Worm (Caenorhabditis elegans) whole organism, L4 larva: ENCODE data around the gene B0310.2.

Experiments
- D1046.2 ChIP-seq: fragments of 200-800 bp; sonication (Bioruptor generic); IDR thresholded peaks from 2 replicates; pipeline ENCODE4 v1.3.6; 2022; ENCODE audit warnings: missing genetic modification characterization, missing compliant biosample characterization
- F37D6.2 ChIP-seq: sonication (generic microtip); optimal IDR thresholded peaks from 2 replicates; lab custom pipeline; 2016; ENCODE audit warnings: mild to moderate bottlenecking, missing genetic modification characterization, missing compliant biosample characterization
- ZK337.2 ChIP-seq: fragments of 200-800 bp; sonication (Bioruptor generic); IDR thresholded peaks from 2 replicates; pipeline ENCODE4 v1.3.6; 2022; ENCODE audit warnings: missing genetic modification reagents, missing genetic modification characterization, missing compliant biosample characterization
- ZK546.5 ChIP-seq, 2 experiments: sonication (generic microtip); optimal IDR thresholded peaks; 2 replicates each; lab custom pipeline; 2017; ENCODE audit warnings: missing biosample characterization in 2 of 2, missing genetic modification characterization in 2 of 2
- aha-1 ChIP-seq: fragments of 150-350 bp; peaks from one replicate; lab custom pipeline; 2014; ENCODE audit warnings: missing biosample characterization, missing genetic modification characterization
- aly-2 ChIP-seq: sonication (generic microtip); optimal IDR thresholded peaks from 2 replicates; lab custom pipeline; 2018; ENCODE audit warnings: missing biosample characterization, missing genetic modification characterization
- ceh-28 ChIP-seq: fragments of 150-350 bp; optimal IDR thresholded peaks from 2 replicates; lab custom pipeline; 2014; ENCODE audit warnings: missing biosample characterization, missing genetic modification reagents, missing genetic modification characterization
- ceh-44 ChIP-seq: fragments of 200-800 bp; sonication (Bioruptor generic); IDR thresholded peaks from 2 replicates; pipeline ENCODE4 v1.3.6; 2022; ENCODE audit warnings: missing genetic modification reagents, missing genetic modification characterization, missing compliant biosample characterization
- cey-2 ChIP-seq: sonication (generic microtip); optimal IDR thresholded peaks from 3 replicates; lab custom pipeline; 2017; ENCODE audit warnings: missing genetic modification characterization, mild to moderate bottlenecking, missing compliant biosample characterization, antibody characterized with exemption, borderline replicate concordance; ENCODE audit not compliant: insufficient read depth
- daf-16 ChIP-seq, 3 experiments: sonication (generic microtip); optimal IDR thresholded peaks; 2 replicates each; lab custom pipeline; 2016 to 2017; ENCODE audit warnings: missing genetic modification characterization in 3 of 3, missing genetic modification reagents in 3 of 3, mild to moderate bottlenecking in 2 of 3, missing compliant biosample characterization in 2 of 3, missing biosample characterization in 1 of 3, moderate library complexity in 1 of 3
- dmd-8 ChIP-seq: fragments of 200-800 bp; sonication (Bioruptor generic); IDR thresholded peaks from 2 replicates; pipeline ENCODE4 v1.3.6; 2022; ENCODE audit warnings: missing genetic modification characterization, missing compliant biosample characterization
- dmd-9 ChIP-seq: fragments of 200-800 bp; sonication (Bioruptor generic); IDR thresholded peaks from 2 replicates; pipeline ENCODE4 v1.3.6; 2022; ENCODE audit warnings: missing genetic modification reagents, missing genetic modification characterization, missing compliant biosample characterization
- dpl-1 ChIP-seq: fragments of 150-350 bp; optimal IDR thresholded peaks from 2 replicates; lab custom pipeline; 2014; ENCODE audit warnings: missing biosample characterization, missing genetic modification reagents, missing genetic modification characterization
- duxl-1 ChIP-seq: sonication (generic microtip); optimal IDR thresholded peaks from 2 replicates; lab custom pipeline; 2016; ENCODE audit warnings: mild to moderate bottlenecking, missing genetic modification characterization, moderate library complexity, missing compliant biosample characterization; ENCODE audit not compliant: poor library complexity
- egl-43 ChIP-seq: fragments of 200-800 bp; sonication (Bioruptor generic); IDR thresholded peaks from 2 replicates; pipeline ENCODE4 v1.3.6; 2022; ENCODE audit warnings: missing genetic modification reagents, missing genetic modification characterization, missing compliant biosample characterization
- fkh-10 ChIP-seq: fragments of 150-350 bp; optimal IDR thresholded peaks from 2 replicates; lab custom pipeline; 2014; ENCODE audit warnings: missing biosample characterization, missing genetic modification reagents, missing genetic modification characterization
- fos-1 ChIP-seq: fragments of 150-350 bp; optimal IDR thresholded peaks from 2 replicates; lab custom pipeline; 2014; ENCODE audit warnings: missing biosample characterization, missing genetic modification characterization
- gei-8 ChIP-seq: fragments of 200-800 bp; sonication (Bioruptor generic); optimal IDR thresholded peaks from 2 replicates; lab custom pipeline; 2018; ENCODE audit warnings: mild to moderate bottlenecking, missing genetic modification characterization, missing compliant biosample characterization
- hlh-11 ChIP-seq: fragments of 200-800 bp; sonication (Bioruptor generic); optimal IDR thresholded peaks from 2 replicates; lab custom pipeline; 2018; ENCODE audit warnings: mild to moderate bottlenecking, missing genetic modification characterization, missing compliant biosample characterization
- hlh-30 ChIP-seq: sonication (generic microtip); optimal IDR thresholded peaks from 2 replicates; lab custom pipeline; 2017; ENCODE audit warnings: antibody characterized with exemption, mild to moderate bottlenecking, missing genetic modification characterization, missing compliant biosample characterization; ENCODE audit not compliant: insufficient read depth
- jun-1 ChIP-seq: fragments of 150-350 bp; optimal IDR thresholded peaks from 2 replicates; lab custom pipeline; 2014; ENCODE audit warnings: missing biosample characterization, missing genetic modification reagents, missing genetic modification characterization
- lin-29 ChIP-seq: fragments of 200-800 bp; sonication (Bioruptor generic); IDR thresholded peaks from 2 replicates; pipeline ENCODE4 v1.3.6; 2022; ENCODE audit warnings: missing genetic modification reagents, missing genetic modification characterization, missing compliant biosample characterization
- lsy-2 ChIP-seq, 2 experiments: fragments of 150-350 bp in 1 of 2; sonication (generic microtip) in 1 of 2; optimal IDR thresholded peaks; 2 replicates each; lab custom pipeline; 2014 to 2017; ENCODE audit warnings: missing biosample characterization in 2 of 2, missing genetic modification characterization in 2 of 2
- mdl-1 ChIP-seq, 2 experiments: fragments of 150-350 bp in 1 of 2; sonication (generic microtip) in 1 of 2; optimal IDR thresholded peaks; 2 replicates each; lab custom pipeline; 2014 to 2017; ENCODE audit warnings: missing biosample characterization in 2 of 2, missing genetic modification characterization in 2 of 2
- mes-2 ChIP-seq: sonication (generic microtip); optimal IDR thresholded peaks from 2 replicates; lab custom pipeline; 2016; ENCODE audit warnings: missing genotype, mild to moderate bottlenecking, missing genetic modification characterization, missing compliant biosample characterization; ENCODE audit not compliant: poor library complexity, severe bottlenecking
- nhr-11 ChIP-seq: fragments of 150-350 bp; optimal IDR thresholded peaks from 2 replicates; lab custom pipeline; 2014; ENCODE audit warnings: missing biosample characterization, missing genetic modification characterization
- nhr-111 ChIP-seq: fragments of 200-800 bp; sonication (Bioruptor generic); optimal IDR thresholded peaks from 2 replicates; lab custom pipeline; 2018; ENCODE audit warnings: mild to moderate bottlenecking, missing genetic modification characterization, missing compliant biosample characterization
- nhr-237 ChIP-seq: sonication (generic microtip); optimal IDR thresholded peaks from 2 replicates; lab custom pipeline; 2017; ENCODE audit warnings: missing biosample characterization, missing genetic modification characterization
- nhr-28 ChIP-seq: fragments of 150-350 bp; optimal IDR thresholded peaks from 2 replicates; lab custom pipeline; 2014; ENCODE audit warnings: missing biosample characterization, missing genetic modification characterization
- nhr-48 ChIP-seq: sonication (generic microtip); optimal IDR thresholded peaks from 2 replicates; lab custom pipeline; 2016; ENCODE audit warnings: mild to moderate bottlenecking, missing genetic modification characterization, missing compliant biosample characterization
- nhr-6 ChIP-seq: fragments of 150-350 bp; optimal IDR thresholded peaks from 2 replicates; lab custom pipeline; 2014; ENCODE audit warnings: missing biosample characterization, missing genetic modification characterization
- nhr-76 ChIP-seq: fragments of 150-350 bp; optimal IDR thresholded peaks from 2 replicates; lab custom pipeline; 2014; ENCODE audit warnings: missing biosample characterization, missing genetic modification characterization
- pha-4 ChIP-seq, 2 experiments: fragments of 150-350 bp in 1 of 2; fragments of 200-800 bp in 1 of 2; sonication (Bioruptor generic) in 1 of 2; IDR thresholded peaks in 1 of 2; optimal IDR thresholded peaks in 1 of 2; 2 replicates each; pipeline versions ENCODE4 v1.3.6 to Lab custom; 2014 to 2022; ENCODE audit warnings: missing genetic modification characterization in 2 of 2, missing genetic modification reagents in 2 of 2, missing biosample characterization in 1 of 2, missing compliant biosample characterization in 1 of 2
- pqm-1 ChIP-seq: sonication (generic microtip); optimal IDR thresholded peaks from 2 replicates; lab custom pipeline; 2017; ENCODE audit warnings: missing biosample characterization, missing genetic modification characterization
- rbr-2 ChIP-seq: sonication (generic microtip); optimal IDR thresholded peaks from 2 replicates; lab custom pipeline; 2016; ENCODE audit warnings: missing genotype, missing genetic modification characterization, missing compliant biosample characterization
- set-16 ChIP-seq: fragments of 200-800 bp; sonication (Bioruptor generic); IDR thresholded peaks from 2 replicates; pipeline ENCODE4 v1.3.6; 2022; ENCODE audit warnings: missing genetic modification reagents, missing genetic modification characterization, missing compliant biosample characterization
- snpc-1.2 ChIP-seq: fragments of 200-800 bp; sonication (Bioruptor generic); IDR thresholded peaks from 2 replicates; pipeline ENCODE4 v1.3.6; 2022; ENCODE audit warnings: missing genetic modification reagents, missing genetic modification characterization, missing compliant biosample characterization
- spr-3 ChIP-seq: fragments of 200-800 bp; sonication (Bioruptor generic); optimal IDR thresholded peaks from 2 replicates; lab custom pipeline; 2018; ENCODE audit warnings: mild to moderate bottlenecking, missing genetic modification characterization, missing compliant biosample characterization
- tra-1 ChIP-seq: fragments of 200-800 bp; sonication (Bioruptor generic); IDR thresholded peaks from 2 replicates; pipeline ENCODE4 v1.3.6; 2022; ENCODE audit warnings: missing genetic modification reagents, missing genetic modification characterization, missing compliant biosample characterization
- zip-11 ChIP-seq: fragments of 200-800 bp; sonication (Bioruptor generic); IDR thresholded peaks from 2 replicates; pipeline ENCODE4 v1.3.6; 2022; ENCODE audit warnings: missing genetic modification characterization, missing compliant biosample characterization
- zip-2 ChIP-seq: fragments of 150-350 bp; optimal IDR thresholded peaks from 2 replicates; lab custom pipeline; 2014; ENCODE audit warnings: missing biosample characterization, missing genetic modification characterization
- ztf-7 ChIP-seq: fragments of 150-350 bp; optimal IDR thresholded peaks from 2 replicates; lab custom pipeline; 2014; ENCODE audit warnings: missing biosample characterization, missing genetic modification characterization

The B0310.2 gene

DNA sequence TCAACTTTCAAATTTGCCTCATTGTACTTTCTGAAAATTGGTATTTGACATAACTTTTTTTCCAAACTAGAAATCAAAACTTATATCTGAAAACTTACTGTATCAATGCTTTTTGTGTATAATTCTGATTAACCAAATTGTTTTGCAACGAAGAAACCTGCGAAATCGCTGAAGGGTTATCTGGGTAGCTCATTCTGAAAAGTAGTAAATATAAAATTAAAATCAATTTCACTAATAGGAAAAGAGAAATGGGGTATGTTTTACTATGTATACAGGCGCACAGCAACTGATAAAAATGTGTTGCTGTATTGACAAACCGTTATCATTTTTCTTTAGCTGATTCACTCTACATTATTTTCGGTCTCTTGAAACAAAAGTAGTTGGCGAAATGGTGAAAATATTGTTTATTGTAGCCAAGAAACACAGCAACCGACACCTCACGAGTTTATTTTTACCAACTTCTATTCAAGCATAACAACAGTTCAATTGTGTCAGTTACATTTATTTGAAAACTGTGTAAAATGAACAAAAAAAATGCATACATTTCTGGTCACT is 44.5 kb upstream of the B0310.2 start, which contains the start of gene F57C12.2:
TSS of gene F57C12.2 (minus strand) at position 218 of the 555 bp plus-strand sequence.
- peak; percentile 27 for TF ChIP-seq hlh-11 (tag; lab: Kevin White, UChicago)
- TF ChIP-seq aha-1 (tag; lab: Kevin White, UChicago), result peak; percentile 95
- no peak for TF ChIP-seq ceh-28 (tag; lab: Kevin White, UChicago)
- no peak for TF ChIP-seq lsy-2 (tag; optimal IDR thresholded peaks at IDR 0.05; lab: Kevin White, UChicago)
- TF ChIP-seq nhr-28 (tag; lab: Kevin White, UChicago), result peak; percentile 32
- TF ChIP-seq pqm-1 (tag; lab: Kevin White, UChicago), result peak; percentile 68
- no peak for TF ChIP-seq ZK337.2 (GFP tag; lab: Robert Waterston, UW)
- peak in 1 of 2 experiments; percentile 18 for TF ChIP-seq daf-16 (GFP tag; optimal IDR thresholded peaks at IDR 0.05; lab: Kevin White, UChicago)
- peak; percentile 98 for TF ChIP-seq daf-16 (tag; optimal IDR thresholded peaks at IDR 0.05; lab: Kevin White, UChicago)

DNA sequence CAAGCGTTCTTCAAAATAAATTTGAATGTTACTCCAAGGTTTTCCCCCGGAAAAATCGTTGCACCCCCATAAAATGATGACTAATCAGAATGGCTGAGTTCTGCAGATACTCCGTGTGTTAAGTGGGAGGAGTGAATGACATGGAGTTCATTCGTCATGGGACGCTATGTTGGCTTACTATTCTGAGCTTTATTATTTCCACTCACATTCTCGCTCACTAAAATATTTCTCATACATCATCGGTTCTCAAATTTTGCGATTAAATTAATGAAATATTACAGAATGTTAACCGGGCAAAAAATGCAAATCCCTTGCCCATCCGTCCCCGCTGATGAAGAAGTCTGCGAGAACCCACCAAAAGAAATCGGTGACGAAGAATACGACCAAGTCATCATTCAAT is 36.1 kb upstream of the B0310.2 start, which contains the start of gene F28C10.1:
TSS of gene F28C10.1 (plus strand) at position 301 of the 400 bp plus-strand sequence.
- no peak for TF ChIP-seq nhr-11
- TF ChIP-seq D1046.2, result no peak
- no peak for TF ChIP-seq lin-29 (GFP tag; lab: Robert Waterston, UW)
- no peak for TF ChIP-seq aly-2 (tag; lab: Kevin White, UChicago)
- no peak for TF ChIP-seq gei-8
- TF ChIP-seq zip-11 (GFP tag; lab: Robert Waterston, UW), result no peak
- no peak for TF ChIP-seq ztf-7 (tag; lab: Kevin White, UChicago)
- TF ChIP-seq daf-16 (GFP tag; optimal IDR thresholded peaks at IDR 0.05; lab: Kevin White, UChicago), result no peak
- no peak for TF ChIP-seq daf-16 (tag; optimal IDR thresholded peaks at IDR 0.05; lab: Kevin White, UChicago)
- TF ChIP-seq jun-1 (tag; lab: Kevin White, UChicago), result no peak
- TF ChIP-seq nhr-111 (GFP tag; lab: Kevin White, UChicago), result no peak
- no peak for TF ChIP-seq nhr-48 (tag; lab: Kevin White, UChicago)
- TF ChIP-seq mdl-1 (tag; optimal IDR thresholded peaks at IDR 0.05; lab: Kevin White, UChicago), result no peak
- TF ChIP-seq F37D6.2, result no peak
- no peak for TF ChIP-seq set-16 (GFP tag; lab: Robert Waterston, UW)
- TF ChIP-seq mes-2 (tag; lab: Kevin White, UChicago), result no peak
- no peak for TF ChIP-seq spr-3 (GFP tag; lab: Kevin White, UChicago)
- no peak for TF ChIP-seq duxl-1 (tag; lab: Kevin White, UChicago)
- no peak for TF ChIP-seq ZK546.5 (tag; optimal IDR thresholded peaks at IDR 0.05; lab: Kevin White, UChicago)
- TF ChIP-seq nhr-76 (tag; lab: Kevin White, UChicago), result no peak
- TF ChIP-seq cey-2, result no peak

DNA sequence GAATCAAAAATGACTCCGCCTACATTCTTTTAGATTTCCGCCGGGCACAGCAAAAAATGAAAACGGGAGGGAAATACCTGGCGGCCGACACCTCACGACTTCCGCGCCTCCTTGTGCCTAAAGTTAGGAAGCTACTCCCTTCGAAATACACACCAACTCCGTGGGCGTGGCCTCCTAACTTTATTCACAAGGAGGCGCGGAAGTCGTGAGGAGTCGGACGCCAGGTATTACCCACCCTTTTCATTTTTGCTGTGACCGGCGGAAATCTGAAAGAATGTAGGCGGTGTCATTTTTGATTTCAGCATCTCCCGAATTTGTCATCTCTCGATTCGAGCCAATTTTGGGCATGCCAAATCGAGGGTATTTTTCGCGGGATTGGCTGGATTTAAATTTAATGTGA is 31.3 kb upstream of the B0310.2 start:
- TF ChIP-seq snpc-1.2, result 0 out of 2 replicates have a peak, but pooled peaks have one; percentile 48
- 0 out of 2 replicates have a peak, but pooled peaks have one; percentile 15 for TF ChIP-seq dmd-8 (GFP tag; lab: Robert Waterston, UW)
- TF ChIP-seq aha-1 (tag; lab: Kevin White, UChicago), result peak; percentile 20
- TF ChIP-seq zip-2 (tag; lab: Kevin White, UChicago), result no peak
- TF ChIP-seq, all 104 proteins: peak for 3

DNA sequence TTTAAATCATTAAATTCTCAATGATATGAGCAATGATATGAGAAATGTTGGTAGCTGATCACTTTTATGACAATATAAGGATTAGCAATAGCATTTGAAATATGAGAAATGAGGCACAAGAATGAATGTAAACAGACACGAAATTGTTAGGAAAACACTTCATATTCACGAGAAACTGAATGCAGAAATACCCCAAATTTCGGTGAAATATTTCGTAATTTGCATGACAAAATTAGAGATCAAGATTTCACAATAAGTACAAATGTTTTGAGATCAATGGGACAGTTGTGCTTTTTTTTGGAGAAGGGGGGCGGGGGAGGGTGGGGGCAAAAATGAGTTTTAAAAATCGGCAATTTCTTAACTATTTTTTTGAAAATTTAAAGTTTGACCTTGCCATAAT is 29.6 kb upstream of the B0310.2 start:
- no peak for TF ChIP-seq nhr-237 (tag; lab: Kevin White, UChicago)
- no peak for TF ChIP-seq D1046.2
- TF ChIP-seq ceh-44 (GFP tag; lab: Robert Waterston, UW), result no peak
- TF ChIP-seq egl-43, result no peak

DNA sequence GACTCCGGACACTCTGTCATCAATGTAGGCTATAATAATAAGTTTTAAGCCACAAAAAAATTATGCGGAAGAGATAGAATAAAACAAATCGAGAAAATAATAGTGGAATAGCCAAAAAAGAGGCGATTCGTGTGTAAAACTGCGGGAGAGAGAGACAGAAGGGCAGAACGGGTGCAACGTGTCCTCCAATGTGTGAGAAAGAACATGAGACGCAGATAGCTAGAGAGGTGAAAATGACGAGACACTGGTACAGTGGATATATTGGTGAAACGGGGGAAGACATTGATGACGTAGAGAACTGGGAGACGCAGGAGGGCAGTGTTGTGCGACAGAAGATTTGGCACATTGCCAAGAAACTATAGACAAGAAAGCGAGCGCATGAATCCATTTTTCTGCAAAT is 29.0 kb upstream of the B0310.2 start, which contains the start of gene F28C10.3:
TSS of gene F28C10.3 (minus strand) at position 101 of the 400 bp plus-strand sequence.
- TF ChIP-seq fos-1, result no peak
- peak; percentile 70 for TF ChIP-seq tra-1 (GFP tag; lab: Robert Waterston, UW)
- peak; percentile 25 for TF ChIP-seq fkh-10 (GFP tag; lab: Kevin White, UChicago)
- TF ChIP-seq nhr-11, result peak; percentile 80
- no peak for TF ChIP-seq ztf-7 (tag; lab: Kevin White, UChicago)
- peak; percentile 63 for TF ChIP-seq nhr-6 (tag; lab: Kevin White, UChicago)
- TF ChIP-seq nhr-48 (tag; lab: Kevin White, UChicago), result peak; percentile 99
- TF ChIP-seq pha-4 (GFP tag; IDR thresholded peaks at IDR 0.05; lab: Robert Waterston, UW), result no peak
- TF ChIP-seq pha-4 (tag; optimal IDR thresholded peaks at IDR 0.05; lab: Kevin White, UChicago), result peak; percentile 14
- peak; percentile 68 for TF ChIP-seq rbr-2 (tag; lab: Kevin White, UChicago)
- peak; percentile 84 for TF ChIP-seq hlh-30 (tag; lab: Kevin White, UChicago)
- TF ChIP-seq dmd-9 (GFP tag; lab: Robert Waterston, UW), result 0 out of 2 replicates have a peak, but pooled peaks have one; percentile 17
- TF ChIP-seq ceh-44 (GFP tag; lab: Robert Waterston, UW), result no peak
- TF ChIP-seq dpl-1 (GFP tag; lab: Kevin White, UChicago), result peak; percentile 37
